Worm (Caenorhabditis elegans) whole organism, young adult: ENCODE results near the gene srbc-39.

Source experiments
- C06A6.2 ChIP-seq: fragments of 200-800 bp; sonication (Bioruptor generic); conservative IDR thresholded peaks from 2 replicates; pipeline ENCODE4 v1.3.6; 2022; ENCODE audit warnings: missing genetic modification characterization, missing compliant biosample characterization
- C17E4.6 ChIP-seq: fragments of 200-800 bp; sonication (Bioruptor generic); IDR thresholded peaks from 2 replicates; pipeline ENCODE4 v1.3.6; 2022; ENCODE audit warnings: missing genetic modification reagents, missing genetic modification characterization, missing compliant biosample characterization
- F10E7.11 ChIP-seq: sonication (generic microtip); optimal IDR thresholded peaks from 2 replicates; lab custom pipeline; 2017; ENCODE audit warnings: mild to moderate bottlenecking, missing genetic modification characterization, moderate library complexity, missing compliant biosample characterization
- F37B4.10 ChIP-seq: fragments of 200-800 bp; sonication (Bioruptor generic); IDR thresholded peaks from 2 replicates; pipeline ENCODE4 v1.3.6; 2022; ENCODE audit warnings: missing genetic modification characterization, missing compliant biosample characterization
- K12H6.12 ChIP-seq: fragments of 200-800 bp; sonication (Bioruptor generic); optimal IDR thresholded peaks from 2 replicates; lab custom pipeline; 2018; ENCODE audit warnings: mild to moderate bottlenecking, missing genetic modification characterization, missing compliant biosample characterization
- T07F8.4 ChIP-seq: sonication (generic microtip); optimal IDR thresholded peaks from 2 replicates; lab custom pipeline; 2016; ENCODE audit warnings: mild to moderate bottlenecking, missing genetic modification characterization, moderate library complexity, missing compliant biosample characterization
- Y53F4B.3 ChIP-seq: fragments of 200-800 bp; sonication (Bioruptor generic); IDR thresholded peaks from 2 replicates; pipeline ENCODE4 v1.3.6; 2022; ENCODE audit warnings: missing genetic modification reagents, missing genetic modification characterization, missing compliant biosample characterization
- ama-1 ChIP-seq, 3 experiments: fragments of 150-350 bp in 1 of 3; sonication (generic microtip) in 2 of 3; optimal IDR thresholded peaks; 2 replicates each; lab custom pipeline; 2014 to 2018; ENCODE audit warnings: missing biosample characterization in 2 of 3, missing genetic modification characterization in 2 of 3, missing genetic modification reagents in 2 of 3
- aptf-2 ChIP-seq: fragments of 200-800 bp; sonication (Bioruptor generic); conservative IDR thresholded peaks from 2 replicates; pipeline ENCODE4 v1.3.6; 2022; ENCODE audit warnings: missing genetic modification reagents, missing genetic modification characterization, missing compliant biosample characterization
- attf-5 ChIP-seq: fragments of 200-800 bp; sonication (Bioruptor generic); optimal IDR thresholded peaks from 2 replicates; lab custom pipeline; 2018; ENCODE audit warnings: mild to moderate bottlenecking, missing genetic modification characterization, missing compliant biosample characterization
- ceh-79 ChIP-seq: sonication (generic microtip); optimal IDR thresholded peaks from 2 replicates; lab custom pipeline; 2017; ENCODE audit warnings: mild to moderate bottlenecking, missing genetic modification characterization, missing compliant biosample characterization
- die-1 ChIP-seq: sonication (generic microtip); optimal IDR thresholded peaks from 2 replicates; lab custom pipeline; 2016; ENCODE audit warnings: missing genotype, mild to moderate bottlenecking, missing genetic modification characterization, missing compliant biosample characterization
- ets-4 ChIP-seq: fragments of 200-800 bp; sonication (Bioruptor generic); optimal IDR thresholded peaks from 2 replicates; lab custom pipeline; 2018; ENCODE audit warnings: mild to moderate bottlenecking, missing genetic modification characterization, missing compliant biosample characterization
- gei-17 ChIP-seq: fragments of 200-800 bp; sonication (Bioruptor generic); optimal IDR thresholded peaks from 2 replicates; lab custom pipeline; 2018; ENCODE audit warnings: mild to moderate bottlenecking, missing genetic modification characterization, missing compliant biosample characterization
- hmg-20 ChIP-seq: fragments of 200-800 bp; sonication (Bioruptor generic); IDR thresholded peaks from 2 replicates; pipeline ENCODE4 v1.3.6; 2022; ENCODE audit warnings: missing genetic modification reagents, missing genetic modification characterization, missing compliant biosample characterization
- hrde-1 ChIP-seq: sonication (generic microtip); optimal IDR thresholded peaks from 2 replicates; lab custom pipeline; 2016; ENCODE audit warnings: missing genetic modification characterization, mild to moderate bottlenecking, missing compliant biosample characterization, moderate library complexity, missing genotype, missing genetic modification reagents, borderline replicate concordance
- lin-35 ChIP-seq, 3 experiments: fragments of 150-350 bp in 2 of 3; sonication (generic microtip) in 1 of 3; optimal IDR thresholded peaks; 2 replicates each; lab custom pipeline; 2014 to 2018; ENCODE audit warnings: missing biosample characterization in 3 of 3, missing genetic modification characterization in 3 of 3, missing genetic modification reagents in 3 of 3
- lir-1 ChIP-seq: fragments of 200-800 bp; sonication (Bioruptor generic); conservative IDR thresholded peaks from 2 replicates; pipeline ENCODE4 v1.3.6; 2022; ENCODE audit warnings: missing genetic modification reagents, missing genetic modification characterization, missing compliant biosample characterization
- lsl-1 ChIP-seq: fragments of 200-800 bp; sonication (Bioruptor generic); optimal IDR thresholded peaks from 2 replicates; lab custom pipeline; 2018; ENCODE audit warnings: mild to moderate bottlenecking, missing genetic modification characterization, moderate library complexity, missing compliant biosample characterization
- madf-10 ChIP-seq: sonication (generic microtip); optimal IDR thresholded peaks from 2 replicates; lab custom pipeline; 2016; ENCODE audit warnings: mild to moderate bottlenecking, missing genetic modification characterization, missing compliant biosample characterization
- madf-3 ChIP-seq: fragments of 200-800 bp; sonication (Bioruptor generic); IDR thresholded peaks from 2 replicates; pipeline ENCODE4 v1.3.6; 2022; ENCODE audit warnings: missing genetic modification reagents, missing genetic modification characterization, missing compliant biosample characterization
- nhr-27 ChIP-seq: fragments of 200-800 bp; sonication (Bioruptor generic); optimal IDR thresholded peaks from 2 replicates; lab custom pipeline; 2018; ENCODE audit warnings: mild to moderate bottlenecking, missing genetic modification characterization, moderate library complexity, missing compliant biosample characterization
- pbrm-1 ChIP-seq: fragments of 200-800 bp; sonication (Bioruptor generic); IDR thresholded peaks from 2 replicates; pipeline ENCODE4 v1.3.6; 2022; ENCODE audit warnings: missing genetic modification reagents, missing genetic modification characterization, missing compliant biosample characterization
- rcor-1 ChIP-seq: fragments of 200-800 bp; sonication (Bioruptor generic); IDR thresholded peaks from 2 replicates; pipeline ENCODE4 v1.3.6; 2022; ENCODE audit warnings: missing genetic modification reagents, missing genetic modification characterization, missing compliant biosample characterization
- rec-8 ChIP-seq, 2 experiments: sonication (generic microtip); optimal IDR thresholded peaks; 2 replicates each; lab custom pipeline; 2016; ENCODE audit warnings: mild to moderate bottlenecking in 2 of 2, missing genetic modification characterization in 2 of 2, missing genetic modification reagents in 2 of 2, missing genotype in 2 of 2, missing biosample characterization in 1 of 2, missing compliant biosample characterization in 1 of 2, moderate library complexity in 1 of 2
- repo-1 ChIP-seq: sonication (generic microtip); optimal IDR thresholded peaks from 2 replicates; lab custom pipeline; 2017; ENCODE audit warnings: mild to moderate bottlenecking, missing genetic modification characterization, missing compliant biosample characterization
- snpc-3.4 ChIP-seq: sonication (generic microtip); optimal IDR thresholded peaks from 2 replicates; lab custom pipeline; 2017; ENCODE audit warnings: missing genetic modification characterization, mild to moderate bottlenecking, missing compliant biosample characterization, antibody characterized with exemption, moderate library complexity, missing genotype, missing genetic modification reagents
- snpc-4 ChIP-seq, 5 experiments: fragments of 150-350 bp in 1 of 5; sonication (generic microtip) in 4 of 5; optimal IDR thresholded peaks; 2 replicates each; lab custom pipeline; 2014 to 2018; ENCODE audit warnings: missing genetic modification characterization in 5 of 5, missing biosample characterization in 3 of 5, antibody characterized with exemption in 2 of 5, mild to moderate bottlenecking in 2 of 5, missing compliant biosample characterization in 2 of 5, missing genotype in 2 of 5, moderate library complexity in 2 of 5, missing genetic modification reagents in 1 of 5
- tbp1 ChIP-seq: fragments of 200-800 bp; sonication (Bioruptor generic); optimal IDR thresholded peaks from 2 replicates; lab custom pipeline; 2018; ENCODE audit warnings: mild to moderate bottlenecking, missing genetic modification characterization, missing compliant biosample characterization
- unc-130 ChIP-seq: sonication (generic microtip); optimal IDR thresholded peaks from 2 replicates; lab custom pipeline; 2016; ENCODE audit warnings: missing genetic modification reagents, missing genetic modification characterization, missing compliant biosample characterization
- zim-3 ChIP-seq: sonication (generic microtip); optimal IDR thresholded peaks from 2 replicates; lab custom pipeline; 2017; ENCODE audit warnings: mild to moderate bottlenecking, missing genetic modification characterization, moderate library complexity, missing compliant biosample characterization
- ztf-18 ChIP-seq: sonication (generic microtip); optimal IDR thresholded peaks from 2 replicates; lab custom pipeline; 2016; ENCODE audit warnings: missing genotype, mild to moderate bottlenecking, missing genetic modification characterization, missing compliant biosample characterization
- ztf-25 ChIP-seq: fragments of 200-800 bp; sonication (Bioruptor generic); IDR thresholded peaks from 2 replicates; pipeline ENCODE4 v1.3.6; 2022; ENCODE audit warnings: missing genetic modification reagents, missing genetic modification characterization, missing compliant biosample characterization
- ztf-26 ChIP-seq: sonication (generic microtip); optimal IDR thresholded peaks from 2 replicates; lab custom pipeline; 2017; ENCODE audit warnings: missing genetic modification characterization, missing compliant biosample characterization
- ztf-28 ChIP-seq: fragments of 200-800 bp; sonication (Bioruptor generic); IDR thresholded peaks from 2 replicates; pipeline ENCODE4 v1.3.6; 2022; ENCODE audit warnings: missing genetic modification reagents, missing genetic modification characterization, missing compliant biosample characterization

Gene srbc-39

DNA sequence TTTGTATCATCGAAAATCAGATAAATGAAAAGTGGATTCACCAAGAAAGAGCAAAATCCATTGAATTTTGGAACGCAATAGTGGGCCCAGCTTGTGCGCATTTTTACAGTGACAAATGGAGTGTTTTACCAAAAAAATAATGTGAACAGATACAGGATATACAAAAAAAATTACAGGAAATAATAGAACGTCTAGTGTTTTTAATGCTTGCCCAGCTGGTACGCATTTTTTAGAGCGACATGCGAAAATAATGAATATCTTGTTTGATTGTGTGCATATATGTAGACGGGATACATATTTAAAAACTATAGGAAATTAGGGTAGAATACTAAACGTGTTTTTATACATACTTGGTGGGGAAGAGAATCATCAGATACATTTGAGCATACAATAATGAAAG, 27.3 kb downstream of the srbc-39 start, which contains the start of gene srj-25:
TSS of gene srj-25 (minus strand) at position 101 of the 400 bp plus-strand sequence.
- no peak for TF ChIP-seq ceh-79 (tag; lab: Kevin White, UChicago)
- no peak for TF ChIP-seq madf-10 (tag; lab: Kevin White, UChicago)
- no peak for TF ChIP-seq hmg-20 (GFP tag; lab: Robert Waterston, UW)
- no peak for TF ChIP-seq rec-8 (tag; optimal IDR thresholded peaks at IDR 0.05; lab: Kevin White, UChicago)
- TF ChIP-seq tbp1 (GFP tag; lab: Kevin White, UChicago) = no peak
- TF ChIP-seq ets-4 = no peak
- no peak for TF ChIP-seq ztf-28 (GFP tag; lab: Robert Waterston, UW)
- no peak for TF ChIP-seq ama-1 (optimal IDR thresholded peaks at IDR 0.05; lab: Kevin White, UChicago)
- TF ChIP-seq ama-1 (GFP tag; optimal IDR thresholded peaks at IDR 0.05; lab: Kevin White, UChicago) = no peak
- no peak for TF ChIP-seq lsl-1 (GFP tag; lab: Kevin White, UChicago)
- no peak for TF ChIP-seq snpc-4 (GFP tag; optimal IDR thresholded peaks at IDR 0.05; lab: Kevin White, UChicago)
- TF ChIP-seq snpc-4 (tag; optimal IDR thresholded peaks at IDR 0.05; lab: Kevin White, UChicago) = no peak
- no peak for TF ChIP-seq hrde-1 (tag; lab: Kevin White, UChicago)
- no peak for TF ChIP-seq lin-35 (GFP tag; optimal IDR thresholded peaks at IDR 0.05; lab: Kevin White, UChicago)
- no peak for TF ChIP-seq rcor-1
- no peak for TF ChIP-seq repo-1 (tag; lab: Kevin White, UChicago)
- no peak for TF ChIP-seq madf-3 (GFP tag; lab: Robert Waterston, UW)

- TF ChIP-seq attf-5 (GFP tag; lab: Kevin White, UChicago) = no peak
- no peak for TF ChIP-seq F10E7.11 (tag; lab: Kevin White, UChicago)
- TF ChIP-seq hmg-20 (GFP tag; lab: Robert Waterston, UW) = no peak
- TF ChIP-seq ztf-18 (tag; lab: Kevin White, UChicago) = no peak
- TF ChIP-seq F37B4.10 (GFP tag; lab: Robert Waterston, UW) = no peak
- TF ChIP-seq rcor-1 = no peak
- TF ChIP-seq, all 124 proteins: peak for 0
Observed at ce11 chrV:738770-739169, 29.9 kb downstream of the srbc-39 start, which contains the start of gene srj-24. TSS of gene srj-24 (minus strand) at chrV:738870.

DNA sequence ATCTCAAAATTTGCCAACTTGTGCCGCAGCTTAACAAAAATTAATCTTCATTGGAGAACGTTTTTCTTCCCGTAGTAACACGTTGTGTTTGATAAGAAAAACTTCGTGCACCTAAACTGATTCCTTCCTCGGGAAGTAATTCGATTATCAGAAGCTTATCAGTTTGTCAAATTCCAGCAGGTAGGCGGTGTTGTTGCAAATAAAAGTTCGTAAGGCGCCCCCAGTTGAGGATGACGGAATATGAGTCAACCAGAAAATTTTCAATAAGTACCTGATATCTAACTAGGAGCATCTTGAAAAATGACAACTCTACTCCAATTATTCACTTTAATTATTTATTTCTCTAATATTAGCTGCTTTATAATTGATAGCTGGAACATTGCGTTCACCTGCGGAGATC, 32.9 kb downstream of the srbc-39 start, which contains the start of gene C05E4.7:
TSS of gene C05E4.7 (plus strand) at position 301 of the 400 bp plus-strand sequence.
- TF ChIP-seq T07F8.4 (no peak), aptf-2 (no peak), snpc-3.4 (tag; lab: Kevin White, UChicago) (no peak), Y53F4B.3 (no peak), ztf-26 (no peak), nhr-27 (tag; lab: Kevin White, UChicago) (no peak), gei-17 (GFP tag; lab: Kevin White, UChicago) (no peak), lir-1 (GFP tag; lab: Robert Waterston, UW) (no peak), C17E4.6 (no peak), K12H6.12 (tag; lab: Kevin White, UChicago) (no peak), zim-3 (tag; lab: Kevin White, UChicago) (no peak), pbrm-1 (GFP tag; lab: Robert Waterston, UW) (no peak), ztf-25 (GFP tag; lab: Robert Waterston, UW) (no peak), rec-8 (tag; optimal IDR thresholded peaks at IDR 0.05; lab: Kevin White, UChicago) (no peak), madf-10 (tag; lab: Kevin White, UChicago) (no peak), die-1 (tag; lab: Kevin White, UChicago) (no peak), unc-130 (GFP tag; lab: Kevin White, UChicago) (no peak), C06A6.2 (no peak)
